Worm (Caenorhabditis elegans) whole organism, young adult: ENCODE measurements around the gene fbxa-167.
A peak's percentile ranks its signal among the peaks of the same experiment; 100 is the strongest.

Source experiments
- C06A6.2 ChIP-seq: fragments of 200-800 bp; sonication (Bioruptor generic); conservative IDR thresholded peaks from 2 replicates; pipeline ENCODE4 v1.3.6; 2022; ENCODE audit warnings: missing genetic modification characterization, missing compliant biosample characterization
- C17E4.6 ChIP-seq: fragments of 200-800 bp; sonication (Bioruptor generic); IDR thresholded peaks from 2 replicates; pipeline ENCODE4 v1.3.6; 2022; ENCODE audit warnings: missing genetic modification reagents, missing genetic modification characterization, missing compliant biosample characterization
- F22D6.2 ChIP-seq: sonication (generic microtip); optimal IDR thresholded peaks from 2 replicates; lab custom pipeline; 2016; ENCODE audit warnings: mild to moderate bottlenecking, missing genetic modification characterization, missing compliant biosample characterization
- F33H1.4 ChIP-seq: fragments of 200-800 bp; sonication (Bioruptor generic); IDR thresholded peaks from 2 replicates; pipeline ENCODE4 v1.3.6; 2022; ENCODE audit warnings: missing genetic modification reagents, missing genetic modification characterization, missing compliant biosample characterization
- F57A8.1 ChIP-seq: fragments of 200-800 bp; sonication (Bioruptor generic); optimal IDR thresholded peaks from 2 replicates; lab custom pipeline; 2018; ENCODE audit warnings: mild to moderate bottlenecking, missing genetic modification characterization, moderate library complexity, missing compliant biosample characterization
- K11D2.4 ChIP-seq: fragments of 200-800 bp; sonication (Bioruptor generic); IDR thresholded peaks from 2 replicates; pipeline ENCODE4 v1.3.6; 2022; ENCODE audit warnings: missing genetic modification reagents, missing genetic modification characterization, missing compliant biosample characterization
- T26A5.8 ChIP-seq: sonication (generic microtip); optimal IDR thresholded peaks from 2 replicates; lab custom pipeline; 2016; ENCODE audit warnings: missing genetic modification characterization, missing compliant biosample characterization
- Y53G8AR.9 ChIP-seq: fragments of 200-800 bp; sonication (Bioruptor generic); conservative IDR thresholded peaks from 2 replicates; pipeline ENCODE4 v1.3.6; 2022; ENCODE audit warnings: missing genetic modification reagents, missing genetic modification characterization, missing compliant biosample characterization
- Y95B8A.8 ChIP-seq: fragments of 200-800 bp; sonication (Bioruptor generic); IDR thresholded peaks from 2 replicates; pipeline ENCODE4 v1.3.6; 2022; ENCODE audit warnings: missing genetic modification reagents, missing genetic modification characterization, missing compliant biosample characterization
- athp-1 ChIP-seq: sonication (generic microtip); optimal IDR thresholded peaks from 2 replicates; lab custom pipeline; 2017; ENCODE audit warnings: mild to moderate bottlenecking, missing genetic modification characterization, missing compliant biosample characterization
- attf-6 ChIP-seq: fragments of 200-800 bp; sonication (Bioruptor generic); IDR thresholded peaks from 2 replicates; pipeline ENCODE4 v1.3.6; 2022; ENCODE audit warnings: missing genetic modification reagents, missing genetic modification characterization, missing compliant biosample characterization
- bed-1 ChIP-seq: fragments of 200-800 bp; sonication (Bioruptor generic); IDR thresholded peaks from 2 replicates; pipeline ENCODE4 v1.3.6; 2022; ENCODE audit warnings: missing genetic modification reagents, missing genetic modification characterization, missing compliant biosample characterization
- cebp-1 ChIP-seq, 2 experiments: fragments of 200-800 bp in 1 of 2; sonication (Bioruptor generic) in 1 of 2; sonication (generic microtip) in 1 of 2; IDR thresholded peaks in 1 of 2; optimal IDR thresholded peaks in 1 of 2; 2 replicates each; pipeline versions ENCODE4 v1.3.6 to Lab custom; 2017 to 2022; ENCODE audit warnings: missing compliant biosample characterization in 2 of 2, missing genetic modification characterization in 2 of 2, mild to moderate bottlenecking in 1 of 2, missing genetic modification reagents in 1 of 2, moderate library complexity in 1 of 2
- ceh-100 ChIP-seq: fragments of 200-800 bp; sonication (Bioruptor generic); IDR thresholded peaks from 2 replicates; pipeline ENCODE4 v1.3.6; 2022; ENCODE audit warnings: missing genetic modification reagents, missing genetic modification characterization, missing compliant biosample characterization
- ceh-27 ChIP-seq: fragments of 200-800 bp; sonication (Bioruptor generic); optimal IDR thresholded peaks from 2 replicates; lab custom pipeline; 2018; ENCODE audit warnings: mild to moderate bottlenecking, missing genetic modification characterization, moderate library complexity, missing compliant biosample characterization
- ceh-79 ChIP-seq: sonication (generic microtip); optimal IDR thresholded peaks from 2 replicates; lab custom pipeline; 2017; ENCODE audit warnings: mild to moderate bottlenecking, missing genetic modification characterization, missing compliant biosample characterization
- ceh-91 ChIP-seq: fragments of 200-800 bp; sonication (Bioruptor generic); IDR thresholded peaks from 2 replicates; pipeline ENCODE4 v1.3.6; 2022; ENCODE audit warnings: missing genetic modification reagents, missing genetic modification characterization, missing compliant biosample characterization
- chd-7 ChIP-seq: sonication (generic microtip); optimal IDR thresholded peaks from 2 replicates; lab custom pipeline; 2016; ENCODE audit warnings: mild to moderate bottlenecking, missing genetic modification characterization, moderate library complexity, missing compliant biosample characterization
- die-1 ChIP-seq: sonication (generic microtip); optimal IDR thresholded peaks from 2 replicates; lab custom pipeline; 2016; ENCODE audit warnings: missing genotype, mild to moderate bottlenecking, missing genetic modification characterization, missing compliant biosample characterization
- dox-1 ChIP-seq: fragments of 200-800 bp; sonication (Bioruptor generic); IDR thresholded peaks from 2 replicates; pipeline ENCODE4 v1.3.6; 2022; ENCODE audit warnings: missing genetic modification reagents, missing genetic modification characterization, missing compliant biosample characterization
- efl-1 ChIP-seq: fragments of 150-350 bp; optimal IDR thresholded peaks from 2 replicates; lab custom pipeline; 2014; ENCODE audit warnings: missing biosample characterization, missing genetic modification reagents, missing genetic modification characterization
- egl-18 ChIP-seq: fragments of 200-800 bp; sonication (Bioruptor generic); IDR thresholded peaks from 2 replicates; pipeline ENCODE4 v1.3.6; 2022; ENCODE audit warnings: missing genetic modification reagents, missing genetic modification characterization, missing compliant biosample characterization
- egrh-3 ChIP-seq: fragments of 200-800 bp; sonication (Bioruptor generic); IDR thresholded peaks from 2 replicates; pipeline ENCODE4 v1.3.6; 2022; ENCODE audit warnings: missing genetic modification reagents, missing genetic modification characterization, missing compliant biosample characterization
- hlh-26 ChIP-seq: fragments of 200-800 bp; sonication (Bioruptor generic); conservative IDR thresholded peaks from 2 replicates; pipeline ENCODE4 v1.3.6; 2022; ENCODE audit warnings: missing genetic modification reagents, missing genetic modification characterization, missing compliant biosample characterization
- hmg-1.2 ChIP-seq: fragments of 200-800 bp; sonication (Bioruptor generic); IDR thresholded peaks from 2 replicates; pipeline ENCODE4 v1.3.6; 2022; ENCODE audit warnings: missing genetic modification reagents, missing genetic modification characterization, missing compliant biosample characterization
- hmg-20 ChIP-seq: fragments of 200-800 bp; sonication (Bioruptor generic); IDR thresholded peaks from 2 replicates; pipeline ENCODE4 v1.3.6; 2022; ENCODE audit warnings: missing genetic modification reagents, missing genetic modification characterization, missing compliant biosample characterization
- lag-1 ChIP-seq: fragments of 200-800 bp; sonication (Bioruptor generic); IDR thresholded peaks from 2 replicates; pipeline ENCODE4 v1.3.6; 2022; ENCODE audit warnings: missing genetic modification reagents, missing genetic modification characterization, missing compliant biosample characterization
- lin-26 ChIP-seq: fragments of 200-800 bp; sonication (Bioruptor generic); IDR thresholded peaks from 2 replicates; pipeline ENCODE4 v1.3.6; 2022; ENCODE audit warnings: missing genetic modification reagents, missing genetic modification characterization, missing compliant biosample characterization
- lin-35 ChIP-seq, 3 experiments: fragments of 150-350 bp in 2 of 3; sonication (generic microtip) in 1 of 3; optimal IDR thresholded peaks; 2 replicates each; lab custom pipeline; 2014 to 2018; ENCODE audit warnings: missing biosample characterization in 3 of 3, missing genetic modification characterization in 3 of 3, missing genetic modification reagents in 3 of 3
- lin-40 ChIP-seq: sonication (generic microtip); optimal IDR thresholded peaks from 2 replicates; lab custom pipeline; 2016; ENCODE audit warnings: missing genetic modification characterization, mild to moderate bottlenecking, missing compliant biosample characterization, missing genotype, missing genetic modification reagents
- madf-3 ChIP-seq: fragments of 200-800 bp; sonication (Bioruptor generic); IDR thresholded peaks from 2 replicates; pipeline ENCODE4 v1.3.6; 2022; ENCODE audit warnings: missing genetic modification reagents, missing genetic modification characterization, missing compliant biosample characterization
- mcd-1 ChIP-seq: fragments of 200-800 bp; sonication (Bioruptor generic); IDR thresholded peaks from 2 replicates; pipeline ENCODE4 v1.3.6; 2022; ENCODE audit warnings: missing genetic modification reagents, missing genetic modification characterization, missing compliant biosample characterization
- mxl-1 ChIP-seq: sonication (generic microtip); optimal IDR thresholded peaks from 2 replicates; lab custom pipeline; 2016; ENCODE audit warnings: missing genetic modification characterization, missing compliant biosample characterization
- nhr-179 ChIP-seq: sonication (generic microtip); optimal IDR thresholded peaks from 2 replicates; lab custom pipeline; 2016; ENCODE audit warnings: mild to moderate bottlenecking, missing genetic modification characterization, missing compliant biosample characterization
- nhr-80 ChIP-seq: sonication (generic microtip); optimal IDR thresholded peaks from 2 replicates; lab custom pipeline; 2016; ENCODE audit warnings: missing genetic modification characterization, missing compliant biosample characterization
- pha-4 ChIP-seq: fragments of 150-350 bp; sonication (generic microtip); optimal IDR thresholded peaks from 2 replicates; lab custom pipeline; 2014; ENCODE audit warnings: missing biosample characterization, missing genetic modification reagents, missing genetic modification characterization
- rec-8 ChIP-seq, 2 experiments: sonication (generic microtip); optimal IDR thresholded peaks; 2 replicates each; lab custom pipeline; 2016; ENCODE audit warnings: mild to moderate bottlenecking in 2 of 2, missing genetic modification characterization in 2 of 2, missing genetic modification reagents in 2 of 2, missing genotype in 2 of 2, missing biosample characterization in 1 of 2, missing compliant biosample characterization in 1 of 2, moderate library complexity in 1 of 2
- repo-1 ChIP-seq: sonication (generic microtip); optimal IDR thresholded peaks from 2 replicates; lab custom pipeline; 2017; ENCODE audit warnings: mild to moderate bottlenecking, missing genetic modification characterization, missing compliant biosample characterization
- sea-2 ChIP-seq: fragments of 200-800 bp; sonication (Bioruptor generic); IDR thresholded peaks from 2 replicates; pipeline ENCODE4 v1.3.6; 2022; ENCODE audit warnings: missing genetic modification characterization, missing compliant biosample characterization
- snpc-1.3 ChIP-seq: sonication (generic microtip); optimal IDR thresholded peaks from 2 replicates; lab custom pipeline; 2017; ENCODE audit warnings: missing genetic modification characterization, mild to moderate bottlenecking, missing compliant biosample characterization, antibody characterized with exemption, moderate library complexity, missing genotype, missing genetic modification reagents; ENCODE audit not compliant: insufficient read depth
- sptf-2 ChIP-seq: fragments of 200-800 bp; sonication (Bioruptor generic); optimal IDR thresholded peaks from 2 replicates; lab custom pipeline; 2018; ENCODE audit warnings: mild to moderate bottlenecking, missing genetic modification characterization, missing compliant biosample characterization
- tbx-9 ChIP-seq: sonication (generic microtip); optimal IDR thresholded peaks from 2 replicates; lab custom pipeline; 2016; ENCODE audit warnings: borderline replicate concordance, missing genetic modification characterization, inconsistent platforms, missing compliant biosample characterization
- tlf-1 ChIP-seq: fragments of 200-800 bp; sonication (Bioruptor generic); optimal IDR thresholded peaks from 2 replicates; lab custom pipeline; 2018; ENCODE audit warnings: mild to moderate bottlenecking, missing genetic modification characterization, missing compliant biosample characterization
- ztf-18 ChIP-seq: sonication (generic microtip); optimal IDR thresholded peaks from 2 replicates; lab custom pipeline; 2016; ENCODE audit warnings: missing genotype, mild to moderate bottlenecking, missing genetic modification characterization, missing compliant biosample characterization
- ztf-26 ChIP-seq: sonication (generic microtip); optimal IDR thresholded peaks from 2 replicates; lab custom pipeline; 2017; ENCODE audit warnings: missing genetic modification characterization, missing compliant biosample characterization

The fbxa-167 gene

ce11 chrII:13611186-13611585 lies 30.1 kb upstream of the fbxa-167 start, which contains the start of gene gst-24:
Gene gst-24, minus strand, starts transcription at chrII:13611366.
- TF ChIP-seq lin-26 (GFP tag; lab: Robert Waterston, UW) (no peak), Y53G8AR.9 (GFP tag; lab: Robert Waterston, UW) (no peak), ceh-27 (GFP tag; lab: Kevin White, UChicago) (no peak), repo-1 (tag; lab: Kevin White, UChicago) (no peak), athp-1 (tag; lab: Kevin White, UChicago) (no peak), T26A5.8 (tag; lab: Kevin White, UChicago) (no peak), ceh-79 (tag; lab: Kevin White, UChicago) (no peak), hmg-1.2 (no peak), lin-35 (GFP tag; optimal IDR thresholded peaks at IDR 0.05; lab: Kevin White, UChicago) (no peak), F57A8.1 (GFP tag; lab: Kevin White, UChicago) (no peak), ceh-91 (GFP tag; lab: Robert Waterston, UW) (no peak), chd-7 (no peak), ztf-26 (tag; lab: Kevin White, UChicago) (no peak), pha-4 (no peak), mcd-1 (no peak), sptf-2 (GFP tag; lab: Kevin White, UChicago) (no peak)

- TF ChIP-seq egl-18 (no peak), die-1 (no peak), hmg-20 (no peak), sea-2 (GFP tag; lab: Robert Waterston, UW) (no peak), hlh-26 (GFP tag; lab: Robert Waterston, UW) (no peak), lag-1 (GFP tag; lab: Robert Waterston, UW) (no peak), F33H1.4 (GFP tag; lab: Robert Waterston, UW) (no peak), C06A6.2 (GFP tag; lab: Robert Waterston, UW) (no peak), ztf-18 (tag; lab: Kevin White, UChicago) (no peak), F22D6.2 (no peak), lin-40 (no peak), C17E4.6 (no peak), cebp-1 (GFP tag; IDR thresholded peaks at IDR 0.05; lab: Robert Waterston, UW) (no peak), cebp-1 (tag; optimal IDR thresholded peaks at IDR 0.05; lab: Kevin White, UChicago) (no peak), snpc-1.3 (tag; lab: Kevin White, UChicago) (no peak), attf-6 (no peak), ceh-79 (tag; lab: Kevin White, UChicago) (no peak), hmg-1.2 (no peak)
Observed at ce11 chrII:13613096-13613495, 28.2 kb upstream of the fbxa-167 start, which contains the start of gene gst-15. Gene gst-15, minus strand, starts transcription at chrII:13613196.

- TF ChIP-seq egrh-3 (GFP tag; lab: Robert Waterston, UW) (0 out of 2 replicates have a peak, but pooled peaks have one; percentile 33), lin-26 (GFP tag; lab: Robert Waterston, UW) (no peak)
- TF ChIP-seq, all 124 proteins: peak for 1
Observed at ce11 chrII:13614516-13614915, 26.8 kb upstream of the fbxa-167 start.

- TF ChIP-seq nhr-80 (tag; lab: Kevin White, UChicago) (no peak), madf-3 (GFP tag; lab: Robert Waterston, UW) (no peak), Y95B8A.8 (no peak), tlf-1 (GFP tag; lab: Kevin White, UChicago) (no peak), F33H1.4 (GFP tag; lab: Robert Waterston, UW) (no peak), K11D2.4 (GFP tag; lab: Robert Waterston, UW) (no peak), mxl-1 (tag; lab: Kevin White, UChicago) (no peak), rec-8 (tag; optimal IDR thresholded peaks at IDR 0.05; lab: Kevin White, UChicago) (no peak), ceh-100 (GFP tag; lab: Robert Waterston, UW) (no peak), tbx-9 (no peak), nhr-179 (tag; lab: Kevin White, UChicago) (no peak), chd-7 (no peak), bed-1 (no peak), efl-1 (GFP tag; lab: Kevin White, UChicago) (no peak), dox-1 (no peak), ztf-26 (tag; lab: Kevin White, UChicago) (no peak)
Observed at ce11 chrII:13616000-13616399, 25.3 kb upstream of the fbxa-167 start, which contains the start of gene gst-14. Gene gst-14, minus strand, starts transcription at chrII:13616100.
